Fruit fly (Drosophila melanogaster) whole organism, prepupa: ENCODE results near the gene CG31999.
A peak's percentile ranks its signal among the peaks of the same experiment; 100 is the strongest.

ENCODE experiments used
- CG10669 ChIP-seq: fragments of 200-800 bp; sonication (Bioruptor generic); optimal IDR thresholded peaks from 3 replicates; lab custom pipeline; 2018; ENCODE audit warnings: missing biosample characterization, mild to moderate bottlenecking, missing genetic modification characterization, moderate library complexity
- CG11762 ChIP-seq: fragments of 200-800 bp; sonication (Bioruptor generic); optimal IDR thresholded peaks from 3 replicates; lab custom pipeline; 2016; ENCODE audit warnings: missing biosample characterization, missing genetic modification characterization; ENCODE audit not compliant: insufficient read depth
- CG11902 ChIP-seq: fragments of 200-800 bp; sonication (Bioruptor generic); optimal IDR thresholded peaks from 3 replicates; lab custom pipeline; 2016; ENCODE audit warnings: missing biosample characterization, missing genetic modification characterization
- CG15336 ChIP-seq: fragments of 200-800 bp; sonication (Bioruptor generic); IDR thresholded peaks from 2 replicates; pipeline ENCODE4 v1.3.6; 2022; ENCODE audit warnings: missing biosample characterization, missing genetic modification characterization
- CG1621 ChIP-seq: fragments of 200-800 bp; sonication (Bioruptor generic); optimal IDR thresholded peaks from 3 replicates; lab custom pipeline; 2018; ENCODE audit warnings: missing biosample characterization, mild to moderate bottlenecking, missing genetic modification characterization
- CG16779 ChIP-seq: fragments of 200-800 bp; sonication (Bioruptor generic); optimal IDR thresholded peaks from 3 replicates; lab custom pipeline; 2017; ENCODE audit warnings: missing biosample characterization, mild to moderate bottlenecking, missing genetic modification characterization
- CG3032 ChIP-seq: fragments of 200-800 bp; optimal IDR thresholded peaks from 2 replicates; lab custom pipeline; 2019; ENCODE audit warnings: missing biosample characterization, mild to moderate bottlenecking, missing genetic modification characterization, moderate library complexity
- CG32006 ChIP-seq: fragments of 200-800 bp; sonication (Bioruptor generic); optimal IDR thresholded peaks from 3 replicates; lab custom pipeline; 2017; ENCODE audit warnings: missing biosample characterization, mild to moderate bottlenecking, missing genetic modification characterization
- CG3919 ChIP-seq: fragments of 200-800 bp; sonication (Bioruptor generic); optimal IDR thresholded peaks from 3 replicates; lab custom pipeline; 2016; ENCODE audit warnings: missing biosample characterization, missing genetic modification characterization
- CG6163 ChIP-seq: fragments of 200-800 bp; sonication (Bioruptor generic); IDR thresholded peaks from 3 replicates; pipeline ENCODE4 v1.3.6; 2022; ENCODE audit warnings: missing biosample characterization, missing genetic modification characterization
- CG6276 ChIP-seq: fragments of 200-800 bp; sonication (Bioruptor generic); optimal IDR thresholded peaks from 2 replicates; lab custom pipeline; 2017; ENCODE audit warnings: missing biosample characterization, mild to moderate bottlenecking, missing genetic modification characterization
- CG6792 ChIP-seq: fragments of 200-800 bp; sonication (Bioruptor generic); optimal IDR thresholded peaks from 3 replicates; lab custom pipeline; 2016; ENCODE audit warnings: missing biosample characterization, missing genetic modification characterization
- CG6808 ChIP-seq: fragments of 200-800 bp; sonication (Bioruptor generic); optimal IDR thresholded peaks from 3 replicates; lab custom pipeline; 2017; ENCODE audit warnings: missing biosample characterization, missing genetic modification characterization, mild to moderate bottlenecking, moderate library complexity, missing genetic modification reagents
- CG6854 ChIP-seq: fragments of 200-800 bp; sonication (Bioruptor generic); optimal IDR thresholded peaks from 2 replicates; lab custom pipeline; 2017; ENCODE audit warnings: missing biosample characterization, mild to moderate bottlenecking, missing genetic modification characterization
- CG7368 ChIP-seq: fragments of 200-800 bp; sonication (Bioruptor generic); optimal IDR thresholded peaks from 3 replicates; lab custom pipeline; 2016; ENCODE audit warnings: missing biosample characterization, missing genetic modification characterization
- CG8319 ChIP-seq: fragments of 200-800 bp; sonication (Bioruptor generic); optimal IDR thresholded peaks from 3 replicates; lab custom pipeline; 2016; ENCODE audit warnings: missing biosample characterization, missing genetic modification characterization
- CG9139 ChIP-seq: fragments of 200-800 bp; sonication (Bioruptor generic); optimal IDR thresholded peaks from 3 replicates; lab custom pipeline; 2017; ENCODE audit warnings: missing biosample characterization, mild to moderate bottlenecking, missing genetic modification characterization
- Eip75B ChIP-seq: fragments of 200-800 bp; sonication (Bioruptor generic); optimal IDR thresholded peaks from 3 replicates; lab custom pipeline; 2016; ENCODE audit warnings: missing biosample characterization, missing genetic modification characterization
- Eip78C ChIP-seq: fragments of 200-800 bp; sonication (Bioruptor generic); peaks from one replicate; lab custom pipeline; 2016; ENCODE audit warnings: missing biosample characterization, missing genetic modification characterization
- Eip93F ChIP-seq: fragments of 200-800 bp; sonication (Bioruptor generic); optimal IDR thresholded peaks from 2 replicates; lab custom pipeline; 2016; ENCODE audit warnings: missing biosample characterization, mild to moderate bottlenecking, missing genetic modification characterization
- Ets96B ChIP-seq: fragments of 200-800 bp; optimal IDR thresholded peaks from 2 replicates; lab custom pipeline; 2019; ENCODE audit warnings: missing biosample characterization, mild to moderate bottlenecking, missing genetic modification characterization, moderate library complexity
- Gug ChIP-seq: fragments of 200-800 bp; sonication (Bioruptor generic); IDR thresholded peaks from 2 replicates; pipeline ENCODE4 v1.3.6; 2022; ENCODE audit warnings: missing biosample characterization, missing genetic modification characterization
- Hr4 ChIP-seq: fragments of 200-800 bp; sonication (Bioruptor generic); optimal IDR thresholded peaks from 3 replicates; lab custom pipeline; 2016; ENCODE audit warnings: missing biosample characterization, missing genetic modification characterization
- Lpt ChIP-seq: fragments of 200-800 bp; sonication (Bioruptor generic); optimal IDR thresholded peaks from 3 replicates; lab custom pipeline; 2016; ENCODE audit warnings: missing biosample characterization, missing genetic modification characterization
- Met ChIP-seq: fragments of 200-800 bp; sonication (Bioruptor generic); optimal IDR thresholded peaks from 3 replicates; lab custom pipeline; 2016; ENCODE audit warnings: missing biosample characterization, missing genetic modification characterization
- OdsH ChIP-seq: fragments of 200-800 bp; sonication (Bioruptor generic); optimal IDR thresholded peaks from 3 replicates; lab custom pipeline; 2016; ENCODE audit warnings: missing biosample characterization, missing genetic modification characterization
- Sox14 ChIP-seq: fragments of 200-800 bp; sonication (Bioruptor generic); optimal IDR thresholded peaks from 3 replicates; lab custom pipeline; 2016; ENCODE audit warnings: missing biosample characterization, missing genetic modification characterization
- achi ChIP-seq: fragments of 200-800 bp; sonication (Bioruptor generic); optimal IDR thresholded peaks from 3 replicates; lab custom pipeline; 2016; ENCODE audit warnings: missing biosample characterization, missing genetic modification characterization
- acj6 ChIP-seq: fragments of 200-800 bp; sonication (Bioruptor generic); optimal IDR thresholded peaks from 3 replicates; lab custom pipeline; 2016; ENCODE audit warnings: missing biosample characterization, missing genetic modification characterization
- cyc ChIP-seq: fragments of 200-800 bp; sonication (Bioruptor generic); optimal IDR thresholded peaks from 3 replicates; lab custom pipeline; 2016; ENCODE audit warnings: missing biosample characterization, missing genetic modification characterization
- dac ChIP-seq: fragments of 200-800 bp; sonication (Bioruptor generic); optimal IDR thresholded peaks from 2 replicates; lab custom pipeline; 2017; ENCODE audit warnings: missing biosample characterization, mild to moderate bottlenecking, missing genetic modification characterization
- eg ChIP-seq: fragments of 200-800 bp; sonication (Bioruptor generic); IDR thresholded peaks from 3 replicates; pipeline ENCODE4 v1.3.6; 2022; ENCODE audit warnings: missing biosample characterization, missing genetic modification characterization
- esn ChIP-seq: fragments of 200-800 bp; sonication (Bioruptor generic); optimal IDR thresholded peaks from 2 replicates; lab custom pipeline; 2016; ENCODE audit warnings: missing biosample characterization, mild to moderate bottlenecking, missing genetic modification characterization, moderate library complexity
- fd85E ChIP-seq: fragments of 200-800 bp; sonication (Bioruptor generic); optimal IDR thresholded peaks from 3 replicates; lab custom pipeline; 2016; ENCODE audit warnings: missing biosample characterization, missing genetic modification characterization
- fkh ChIP-seq: fragments of 200-800 bp; sonication (Bioruptor generic); optimal IDR thresholded peaks from 3 replicates; lab custom pipeline; 2017; ENCODE audit warnings: missing biosample characterization, mild to moderate bottlenecking, missing genetic modification characterization, moderate library complexity
- lz ChIP-seq: fragments of 200-800 bp; sonication (Bioruptor generic); optimal IDR thresholded peaks from 3 replicates; lab custom pipeline; 2016; ENCODE audit warnings: missing biosample characterization, missing genetic modification characterization
- salr ChIP-seq, 2 experiments: fragments of 200-800 bp; sonication (Bioruptor generic); optimal IDR thresholded peaks; 3 replicates each; lab custom pipeline; 2016 to 2018; ENCODE audit warnings: missing biosample characterization in 2 of 2, missing genetic modification characterization in 2 of 2, mild to moderate bottlenecking in 1 of 2
- svp ChIP-seq: fragments of 200-800 bp; sonication (Bioruptor generic); peaks from one replicate; lab custom pipeline; 2016; ENCODE audit warnings: missing biosample characterization, missing genetic modification characterization
- vri ChIP-seq: fragments of 200-800 bp; sonication (Bioruptor generic); optimal IDR thresholded peaks from 3 replicates; lab custom pipeline; 2016; ENCODE audit warnings: missing biosample characterization, mild to moderate bottlenecking, missing genetic modification characterization

The CG31999 gene

dm6 chr4:226751-227150 is 797 bp downstream of the CG31999 start:
- TF ChIP-seq acj6 (GFP tag; lab: Kevin White, UChicago), result no peak
- no peak for TF ChIP-seq Sox14 (GFP tag; lab: Kevin White, UChicago)
- no peak for TF ChIP-seq eg (GFP tag; lab: Robert Waterston, UW)
- no peak for TF ChIP-seq vri (GFP tag; lab: Kevin White, UChicago)
- TF ChIP-seq CG6854 (GFP tag; lab: Kevin White, UChicago), result no peak
- TF ChIP-seq CG6792, result no peak
- no peak for TF ChIP-seq CG11762 (GFP tag; lab: Kevin White, UChicago)
- TF ChIP-seq CG7368, result no peak
- no peak for TF ChIP-seq CG6808 (GFP tag; lab: Kevin White, UChicago)
- TF ChIP-seq CG10669 (GFP tag; lab: Kevin White, UChicago), result no peak
- TF ChIP-seq CG11902 (GFP tag; lab: Kevin White, UChicago), result no peak
- no peak for TF ChIP-seq lz (GFP tag; lab: Kevin White, UChicago)
- no peak for TF ChIP-seq achi (GFP tag; lab: Kevin White, UChicago)
- no peak for TF ChIP-seq cyc (GFP tag; lab: Kevin White, UChicago)
- no peak for TF ChIP-seq CG16779
- no peak for TF ChIP-seq Eip93F (GFP tag; lab: Kevin White, UChicago)

dm6 chr4:225824-226223 is 1.7 kb downstream of the CG31999 start:
- no peak for TF ChIP-seq Ets96B (tag; lab: Kevin White, UChicago)
- TF ChIP-seq CG11762 (GFP tag; lab: Kevin White, UChicago), result no peak
- no peak for TF ChIP-seq Hr4 (GFP tag; lab: Kevin White, UChicago)
- TF ChIP-seq CG11902 (GFP tag; lab: Kevin White, UChicago), result no peak
- peak; percentile 8 for TF ChIP-seq CG9139 (GFP tag; lab: Kevin White, UChicago)
- TF ChIP-seq CG6808 (GFP tag; lab: Kevin White, UChicago), result peak; percentile 15
- peak; percentile 20 for TF ChIP-seq Eip75B (GFP tag; lab: Kevin White, UChicago)
- peak; percentile 30 for TF ChIP-seq esn (GFP tag; lab: Kevin White, UChicago)
- TF ChIP-seq Met, result peak; percentile 28
- TF ChIP-seq Eip78C (GFP tag; lab: Kevin White, UChicago), result peak; percentile 72
- TF ChIP-seq fkh (GFP tag; lab: Kevin White, UChicago), result peak; percentile 92

- TF ChIP-seq CG3032 (tag; lab: Kevin White, UChicago), result peak; percentile 24
- TF ChIP-seq CG6792, result no peak
- peak; percentile 25 for TF ChIP-seq cyc (GFP tag; lab: Kevin White, UChicago)
- TF ChIP-seq OdsH (GFP tag; lab: Kevin White, UChicago), result peak; percentile 1
- TF ChIP-seq, all 60 proteins: peak for 3
Observed at dm6 chr4:210011-210649, 17.4 kb downstream of the CG31999 start, which contains the start of gene Crk. Crk (plus strand) TSS chr4:210224.

dm6 chr4:205671-206252 is 21.8 kb downstream of the CG31999 start, which contains the start of gene CG31998:
CG31998 (minus strand) TSS chr4:205945.
- TF ChIP-seq svp, result no peak
- no peak for TF ChIP-seq achi (GFP tag; lab: Kevin White, UChicago)
- no peak for TF ChIP-seq CG16779
- no peak for TF ChIP-seq CG8319 (GFP tag; lab: Kevin White, UChicago)
- TF ChIP-seq fd85E (GFP tag; lab: Kevin White, UChicago), result no peak
- no peak for TF ChIP-seq CG3919 (GFP tag; lab: Kevin White, UChicago)
- TF ChIP-seq Lpt (GFP tag; lab: Kevin White, UChicago), result no peak
- TF ChIP-seq CG6276 (GFP tag; lab: Kevin White, UChicago), result no peak
- TF ChIP-seq Met, result no peak
- TF ChIP-seq OdsH (GFP tag; lab: Kevin White, UChicago), result no peak
- no peak for TF ChIP-seq CG7368
- peak; percentile 37 for TF ChIP-seq CG3032 (tag; lab: Kevin White, UChicago)
- TF ChIP-seq Gug (GFP tag; lab: Robert Waterston, UW), result no peak
- TF ChIP-seq CG15336 (GFP tag; lab: Robert Waterston, UW), result no peak
- TF ChIP-seq salr (GFP tag; optimal IDR thresholded peaks at IDR 0.05; lab: Kevin White, UChicago), result no peak
- peak; percentile 8 for TF ChIP-seq esn (GFP tag; lab: Kevin White, UChicago)
- TF ChIP-seq CG1621 (tag; lab: Kevin White, UChicago), result no peak
- no peak for TF ChIP-seq acj6 (GFP tag; lab: Kevin White, UChicago)
- no peak for TF ChIP-seq CG6163 (GFP tag; lab: Robert Waterston, UW)
- TF ChIP-seq CG32006 (GFP tag; lab: Kevin White, UChicago), result no peak
- TF ChIP-seq CG6854 (GFP tag; lab: Kevin White, UChicago), result no peak
- no peak for TF ChIP-seq dac
- peak; percentile 23 for TF ChIP-seq cyc (GFP tag; lab: Kevin White, UChicago)
